Worm (Caenorhabditis elegans) whole organism, mixed stage, embryonic: Measurements from ENCODE around the gene Y45G5AM.6.
A peak's percentile ranks its signal among the peaks of the same experiment; 100 is the strongest.

Experiments
- ceh-39 ChIP-seq: fragments of 150-350 bp; optimal IDR thresholded peaks from 2 replicates; lab custom pipeline; 2014; ENCODE audit warnings: missing biosample characterization, missing genetic modification characterization
- ceh-43 ChIP-seq: fragments of 200-800 bp; sonication (Bioruptor generic); optimal IDR thresholded peaks from 2 replicates; lab custom pipeline; 2018; ENCODE audit warnings: mild to moderate bottlenecking, missing genetic modification characterization, moderate library complexity, missing compliant biosample characterization
- ceh-83 ChIP-seq: fragments of 200-800 bp; sonication (Bioruptor generic); optimal IDR thresholded peaks from 2 replicates; lab custom pipeline; 2018; ENCODE audit warnings: mild to moderate bottlenecking, missing genetic modification characterization, missing compliant biosample characterization
- ces-1 ChIP-seq: fragments of 150-350 bp; optimal IDR thresholded peaks from 2 replicates; lab custom pipeline; 2014; ENCODE audit warnings: missing biosample characterization, missing genetic modification reagents, missing genetic modification characterization
- cnd-1 ChIP-seq: fragments of 200-800 bp; sonication (Bioruptor generic); optimal IDR thresholded peaks from 2 replicates; lab custom pipeline; 2018; ENCODE audit warnings: mild to moderate bottlenecking, missing genetic modification characterization, missing compliant biosample characterization
- elt-1 ChIP-seq: sonication (generic microtip); optimal IDR thresholded peaks from 2 replicates; lab custom pipeline; 2017; ENCODE audit warnings: missing genetic modification characterization, mild to moderate bottlenecking, missing compliant biosample characterization, antibody characterized with exemption, moderate library complexity, borderline replicate concordance; ENCODE audit not compliant: insufficient read depth
- elt-3 ChIP-seq: fragments of 150-350 bp; optimal IDR thresholded peaks from 2 replicates; lab custom pipeline; 2014; ENCODE audit warnings: missing biosample characterization, missing genetic modification characterization
- flh-1 ChIP-seq: fragments of 200-800 bp; sonication (Bioruptor generic); optimal IDR thresholded peaks from 2 replicates; lab custom pipeline; 2018; ENCODE audit warnings: mild to moderate bottlenecking, missing genetic modification characterization, moderate library complexity, missing compliant biosample characterization
- ham-2 ChIP-seq: fragments of 200-800 bp; sonication (Bioruptor generic); optimal IDR thresholded peaks from 2 replicates; lab custom pipeline; 2018; ENCODE audit warnings: mild to moderate bottlenecking, missing genetic modification characterization, missing compliant biosample characterization
- hlh-1 ChIP-seq: fragments of 150-350 bp; optimal IDR thresholded peaks from 2 replicates; lab custom pipeline; 2014; ENCODE audit warnings: missing biosample characterization, missing genetic modification reagents, missing genetic modification characterization
- lin-13 ChIP-seq: fragments of 150-350 bp; optimal IDR thresholded peaks from 2 replicates; lab custom pipeline; 2014; ENCODE audit warnings: missing biosample characterization, missing genetic modification characterization
- lin-32 ChIP-seq: fragments of 200-800 bp; sonication (Bioruptor generic); optimal IDR thresholded peaks from 2 replicates; lab custom pipeline; 2018; ENCODE audit warnings: mild to moderate bottlenecking, missing genetic modification characterization, missing compliant biosample characterization
- mab-5 ChIP-seq: fragments of 150-350 bp; optimal IDR thresholded peaks from 2 replicates; lab custom pipeline; 2014; ENCODE audit warnings: missing biosample characterization, missing genetic modification characterization
- mep-1 ChIP-seq: fragments of 150-350 bp; optimal IDR thresholded peaks from 2 replicates; lab custom pipeline; 2017; ENCODE audit warnings: missing biosample characterization, missing genetic modification reagents, missing genetic modification characterization, inconsistent platforms
- mls-2 ChIP-seq: sonication (generic microtip); optimal IDR thresholded peaks from 2 replicates; lab custom pipeline; 2016; ENCODE audit warnings: mild to moderate bottlenecking, missing genetic modification characterization, moderate library complexity, missing compliant biosample characterization
- nhr-12 ChIP-seq: fragments of 150-350 bp; optimal IDR thresholded peaks from 2 replicates; lab custom pipeline; 2014; ENCODE audit warnings: missing biosample characterization, missing genetic modification characterization
- nhr-237 ChIP-seq: fragments of 150-350 bp; optimal IDR thresholded peaks from 2 replicates; lab custom pipeline; 2014; ENCODE audit warnings: missing biosample characterization, missing genetic modification characterization
- nhr-28 ChIP-seq: fragments of 150-350 bp; optimal IDR thresholded peaks from 2 replicates; lab custom pipeline; 2014; ENCODE audit warnings: missing biosample characterization, missing genetic modification characterization
- nhr-76 ChIP-seq: sonication (generic microtip); optimal IDR thresholded peaks from 2 replicates; lab custom pipeline; 2017; ENCODE audit warnings: missing biosample characterization, missing genetic modification characterization
- pha-4 ChIP-seq: fragments of 150-350 bp; optimal IDR thresholded peaks from 2 replicates; lab custom pipeline; 2018; ENCODE audit warnings: missing biosample characterization, missing genetic modification reagents, missing genetic modification characterization
- sem-2 ChIP-seq: fragments of 200-800 bp; sonication (Bioruptor generic); optimal IDR thresholded peaks from 2 replicates; lab custom pipeline; 2018; ENCODE audit warnings: mild to moderate bottlenecking, missing genetic modification characterization, missing compliant biosample characterization
- snpc-4 ChIP-seq: fragments of 150-350 bp; optimal IDR thresholded peaks from 2 replicates; lab custom pipeline; 2014; ENCODE audit warnings: missing biosample characterization, missing genetic modification characterization
- sptf-1 ChIP-seq: sonication (generic microtip); optimal IDR thresholded peaks from 2 replicates; lab custom pipeline; 2017; ENCODE audit warnings: mild to moderate bottlenecking, missing genetic modification characterization, moderate library complexity, missing compliant biosample characterization
- tbx-8 ChIP-seq: fragments of 200-800 bp; sonication (Bioruptor generic); optimal IDR thresholded peaks from 2 replicates; lab custom pipeline; 2018; ENCODE audit warnings: mild to moderate bottlenecking, missing genetic modification characterization, moderate library complexity, missing compliant biosample characterization
- unc-120 ChIP-seq: sonication (generic microtip); optimal IDR thresholded peaks from 2 replicates; lab custom pipeline; 2017; ENCODE audit warnings: missing genetic modification characterization, missing compliant biosample characterization; ENCODE audit not compliant: poor library complexity, severe bottlenecking
- unc-39 ChIP-seq: fragments of 150-350 bp; optimal IDR thresholded peaks from 2 replicates; lab custom pipeline; 2014; ENCODE audit warnings: missing biosample characterization, missing genetic modification characterization
- unc-62 ChIP-seq: fragments of 150-350 bp; optimal IDR thresholded peaks from 2 replicates; lab custom pipeline; 2014; ENCODE audit warnings: missing biosample characterization, missing genetic modification reagents, missing genetic modification characterization
- zip-8 ChIP-seq: fragments of 150-350 bp; optimal IDR thresholded peaks from 2 replicates; lab custom pipeline; 2014; ENCODE audit warnings: missing biosample characterization, missing genetic modification characterization
- ztf-11 ChIP-seq: fragments of 150-350 bp; optimal IDR thresholded peaks from 2 replicates; lab custom pipeline; 2014; ENCODE audit warnings: missing biosample characterization, missing genetic modification characterization

The Y45G5AM.6 gene

ce11 chrV:4182546-4182945, 30.4 kb upstream of the Y45G5AM.6 start:
- TF ChIP-seq unc-62 (GFP tag; lab: Kevin White, UChicago) (no peak), nhr-12 (tag; lab: Kevin White, UChicago) (no peak), mab-5 (tag; lab: Kevin White, UChicago) (no peak), hlh-1 (tag; lab: Kevin White, UChicago) (no peak), mep-1 (tag; lab: Kevin White, UChicago) (no peak), lin-13 (tag; lab: Kevin White, UChicago) (no peak), mls-2 (no peak), ceh-43 (GFP tag; lab: Kevin White, UChicago) (no peak), nhr-28 (tag; lab: Kevin White, UChicago) (no peak), ham-2 (no peak)

- TF ChIP-seq cnd-1 (tag; lab: Kevin White, UChicago) (peak; percentile 45), lin-13 (tag; lab: Kevin White, UChicago) (no peak), sptf-1 (tag; lab: Kevin White, UChicago) (peak; percentile 2), unc-39 (tag; lab: Kevin White, UChicago) (no peak), lin-32 (GFP tag; lab: Kevin White, UChicago) (peak; percentile 20)
- TF ChIP-seq, all 35 proteins: peak for 3
These were observed 29.6 kb upstream of the Y45G5AM.6 start for ce11 chrV:4181727-4182126.

- no peak for TF ChIP-seq flh-1 (GFP tag; lab: Kevin White, UChicago)
- TF ChIP-seq sptf-1 (tag; lab: Kevin White, UChicago), result no peak
- no peak for TF ChIP-seq lin-32 (GFP tag; lab: Kevin White, UChicago)
- no peak for TF ChIP-seq mab-5 (tag; lab: Kevin White, UChicago)
These were observed 29.2 kb upstream of the Y45G5AM.6 start for ce11 chrV:4181272-4181671.

- TF ChIP-seq ztf-11 (tag; lab: Kevin White, UChicago) (no peak), pha-4 (tag; lab: Kevin White, UChicago) (no peak), snpc-4 (tag; lab: Kevin White, UChicago) (no peak), lin-32 (GFP tag; lab: Kevin White, UChicago) (no peak), ceh-39 (tag; lab: Kevin White, UChicago) (no peak), nhr-237 (tag; lab: Kevin White, UChicago) (no peak), zip-8 (tag; lab: Kevin White, UChicago) (no peak), nhr-76 (tag; lab: Kevin White, UChicago) (no peak), tbx-8 (GFP tag; lab: Kevin White, UChicago) (no peak), unc-62 (GFP tag; lab: Kevin White, UChicago) (no peak)
These were observed 23.5 kb upstream of the Y45G5AM.6 start, which contains the start of the genes coh-4 and pid-5 for ce11 chrV:4175624-4176023. TSS of gene coh-4 (minus strand) at chrV:4175640. TSS of gene pid-5 (plus strand) at chrV:4175882.

ce11 chrV:4170138-4170537, 18.0 kb upstream of the Y45G5AM.6 start, which contains the start of gene Y45G5AM.7:
TSS of gene Y45G5AM.7 (minus strand) at chrV:4170238.
- TF ChIP-seq unc-120 (tag; lab: Kevin White, UChicago) (no peak), zip-8 (tag; lab: Kevin White, UChicago) (peak; percentile 21), elt-1 (tag; lab: Kevin White, UChicago) (no peak), unc-62 (GFP tag; lab: Kevin White, UChicago) (no peak)

ce11 chrV:4169658-4170057, 17.6 kb upstream of the Y45G5AM.6 start:
- TF ChIP-seq pha-4 (tag; lab: Kevin White, UChicago), result no peak
- no peak for TF ChIP-seq mls-2
- TF ChIP-seq ces-1 (GFP tag; lab: Kevin White, UChicago), result peak; percentile 7
- no peak for TF ChIP-seq ceh-83 (GFP tag; lab: Kevin White, UChicago)
- TF ChIP-seq hlh-1 (tag; lab: Kevin White, UChicago), result no peak
- TF ChIP-seq sem-2 (GFP tag; lab: Kevin White, UChicago), result no peak
- TF ChIP-seq mab-5 (tag; lab: Kevin White, UChicago), result no peak
- no peak for TF ChIP-seq nhr-28 (tag; lab: Kevin White, UChicago)
- TF ChIP-seq elt-3, result no peak
- TF ChIP-seq zip-8 (tag; lab: Kevin White, UChicago), result no peak
- no peak for TF ChIP-seq unc-62 (GFP tag; lab: Kevin White, UChicago)
- peak; percentile 41 for TF ChIP-seq mep-1 (tag; lab: Kevin White, UChicago)
- peak; percentile 19 for TF ChIP-seq ceh-39 (tag; lab: Kevin White, UChicago)
- TF ChIP-seq lin-13 (tag; lab: Kevin White, UChicago), result no peak
- no peak for TF ChIP-seq nhr-76 (tag; lab: Kevin White, UChicago)
